Worm (Caenorhabditis elegans) whole organism, L2 larva: ENCODE measurements around the gene eri-9.

Source experiments
- ama-1 ChIP-seq: fragments of 150-350 bp; optimal IDR thresholded peaks from 2 replicates; lab custom pipeline; 2018; ENCODE audit warnings: inconsistent platforms
- blmp-1 ChIP-seq: sonication (generic microtip); optimal IDR thresholded peaks from 2 replicates; lab custom pipeline; 2017; ENCODE audit warnings: missing genetic modification characterization, mild to moderate bottlenecking, missing compliant biosample characterization, antibody characterized with exemption, moderate library complexity; ENCODE audit not compliant: insufficient read depth
- elt-3 ChIP-seq: sonication (generic microtip); optimal IDR thresholded peaks from 2 replicates; lab custom pipeline; 2017; ENCODE audit warnings: missing biosample characterization, missing genetic modification characterization
- lin-11 ChIP-seq: fragments of 150-350 bp; sonication (generic microtip); optimal IDR thresholded peaks from 2 replicates; lab custom pipeline; 2014; ENCODE audit warnings: missing biosample characterization, missing genetic modification characterization, inconsistent platforms, mixed read lengths
- mdl-1 ChIP-seq, 2 experiments: fragments of 150-350 bp in 1 of 2; sonication (generic microtip) in 1 of 2; optimal IDR thresholded peaks; 2 replicates each; lab custom pipeline; 2017; ENCODE audit warnings: missing biosample characterization in 2 of 2, missing genetic modification characterization in 2 of 2
- nhr-10 ChIP-seq: sonication (generic microtip); optimal IDR thresholded peaks from 2 replicates; lab custom pipeline; 2017; ENCODE audit warnings: missing biosample characterization, missing genetic modification characterization
- nhr-11 ChIP-seq: fragments of 150-350 bp; optimal IDR thresholded peaks from 2 replicates; lab custom pipeline; 2014; ENCODE audit warnings: missing biosample characterization, missing genetic modification characterization
- nhr-237 ChIP-seq: fragments of 150-350 bp; optimal IDR thresholded peaks from 2 replicates; lab custom pipeline; 2014; ENCODE audit warnings: missing biosample characterization, missing genetic modification characterization
- nhr-77 ChIP-seq: fragments of 150-350 bp; optimal IDR thresholded peaks from 2 replicates; lab custom pipeline; 2014; ENCODE audit warnings: missing biosample characterization, missing genetic modification characterization
- skn-1 ChIP-seq: sonication (generic microtip); optimal IDR thresholded peaks from 2 replicates; lab custom pipeline; 2017; ENCODE audit warnings: missing biosample characterization, missing genetic modification characterization
- snpc-4 ChIP-seq: fragments of 150-350 bp; optimal IDR thresholded peaks from 2 replicates; lab custom pipeline; 2014; ENCODE audit warnings: missing biosample characterization, missing genetic modification characterization
- unc-62 ChIP-seq: fragments of 150-350 bp; optimal IDR thresholded peaks from 2 replicates; lab custom pipeline; 2014; ENCODE audit warnings: missing biosample characterization, missing genetic modification reagents, missing genetic modification characterization
- zag-1 ChIP-seq: fragments of 150-350 bp; optimal IDR thresholded peaks from 2 replicates; lab custom pipeline; 2014; ENCODE audit warnings: missing biosample characterization, missing genetic modification characterization

DNA sequence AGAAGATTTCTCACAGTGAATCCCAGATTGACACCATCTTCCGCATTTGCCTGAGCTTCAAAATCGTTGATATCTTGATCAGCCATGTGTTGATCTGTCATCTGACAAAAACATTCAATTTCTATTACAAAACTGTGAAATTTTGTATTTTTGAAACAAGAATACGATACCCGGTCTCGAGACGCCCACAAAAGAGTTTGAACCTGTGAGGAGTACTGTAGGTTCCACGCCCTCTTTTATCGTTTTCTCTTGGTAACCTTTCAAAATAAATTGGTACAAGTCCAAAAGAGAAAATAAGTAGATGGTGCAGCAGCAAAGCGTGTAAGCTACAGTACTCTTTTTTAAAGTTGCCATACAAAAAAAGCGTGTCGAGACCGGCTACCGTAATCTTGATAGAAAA, 22.3 kb upstream of the eri-9 start, which contains the start of gene F26F4.12:
- TF ChIP-seq zag-1 (tag; lab: Kevin White, UChicago) (no peak), nhr-237 (tag; lab: Kevin White, UChicago) (no peak), nhr-10 (tag; lab: Kevin White, UChicago) (no peak), lin-11 (tag; lab: Kevin White, UChicago) (no peak), mdl-1 (tag; optimal IDR thresholded peaks at IDR 0.05; lab: Kevin White, UChicago) (no peak), ama-1 (lab: Kevin White, UChicago) (no peak), skn-1 (no peak), elt-3 (tag; lab: Kevin White, UChicago) (no peak), nhr-11 (tag; lab: Kevin White, UChicago) (no peak), blmp-1 (tag; lab: Kevin White, UChicago) (no peak), snpc-4 (tag; lab: Kevin White, UChicago) (no peak), unc-62 (no peak), nhr-77 (tag; lab: Kevin White, UChicago) (no peak)
